Fruit fly (Drosophila melanogaster) whole organism, pupa: ENCODE data around the gene CG7115.

Experiments
- CG10348 ChIP-seq: fragments of 200-800 bp; sonication (Bioruptor generic); IDR thresholded peaks from 2 replicates; pipeline ENCODE4 v1.3.6; 2022; ENCODE audit warnings: missing biosample characterization, missing genetic modification characterization
- CG12605 ChIP-seq: fragments of 200-800 bp; sonication (Bioruptor generic); IDR thresholded peaks from 2 replicates; pipeline ENCODE4 v1.3.6; 2022; ENCODE audit warnings: missing biosample characterization, missing genetic modification characterization
- CG13204 ChIP-seq: fragments of 200-800 bp; sonication (Bioruptor generic); optimal IDR thresholded peaks from 2 replicates; lab custom pipeline; 2018; ENCODE audit warnings: missing biosample characterization, mild to moderate bottlenecking, missing genetic modification characterization, moderate library complexity
- CG14655 ChIP-seq: fragments of 200-800 bp; sonication (Bioruptor generic); optimal IDR thresholded peaks from 3 replicates; lab custom pipeline; 2017; ENCODE audit warnings: mild to moderate bottlenecking, missing biosample characterization, missing genetic modification reagents, missing genetic modification characterization
- CG15710 ChIP-seq: fragments of 200-800 bp; sonication (Bioruptor generic); optimal IDR thresholded peaks from 2 replicates; lab custom pipeline; 2018; ENCODE audit warnings: missing biosample characterization, mild to moderate bottlenecking, missing genetic modification characterization, moderate library complexity
- CG17806 ChIP-seq: fragments of 200-800 bp; sonication (Bioruptor generic); optimal IDR thresholded peaks from 2 replicates; lab custom pipeline; 2018; ENCODE audit warnings: missing biosample characterization, mild to moderate bottlenecking, missing genetic modification characterization, moderate library complexity
- CG32121 ChIP-seq: fragments of 200-800 bp; sonication (Bioruptor generic); IDR thresholded peaks from 2 replicates; pipeline ENCODE4 v1.3.6; 2022; ENCODE audit warnings: missing biosample characterization, missing genetic modification characterization
- CG34367 ChIP-seq: fragments of 200-800 bp; sonication (Bioruptor generic); optimal IDR thresholded peaks from 2 replicates; lab custom pipeline; 2018; ENCODE audit warnings: missing biosample characterization, mild to moderate bottlenecking, missing genetic modification characterization
- CG4496 ChIP-seq: fragments of 200-800 bp; sonication (Bioruptor generic); IDR thresholded peaks from 3 replicates; pipeline ENCODE4 v1.3.6; 2022; ENCODE audit warnings: missing biosample characterization, missing genetic modification characterization
- CG8159 ChIP-seq: fragments of 200-800 bp; sonication (Bioruptor generic); optimal IDR thresholded peaks from 3 replicates; lab custom pipeline; 2018; ENCODE audit warnings: missing biosample characterization, mild to moderate bottlenecking, missing genetic modification characterization, moderate library complexity
- CG8301 ChIP-seq: fragments of 200-800 bp; sonication (Bioruptor generic); optimal IDR thresholded peaks from 2 replicates; lab custom pipeline; 2018; ENCODE audit warnings: missing biosample characterization, mild to moderate bottlenecking, missing genetic modification characterization
- CG9948 ChIP-seq: fragments of 200-800 bp; sonication (Bioruptor generic); optimal IDR thresholded peaks from 2 replicates; lab custom pipeline; 2018; ENCODE audit warnings: missing biosample characterization, mild to moderate bottlenecking, missing genetic modification characterization, moderate library complexity
- D1 ChIP-seq: fragments of 200-800 bp; sonication (Bioruptor generic); optimal IDR thresholded peaks from 2 replicates; lab custom pipeline; 2018; ENCODE audit warnings: missing biosample characterization, mild to moderate bottlenecking, missing genetic modification characterization, moderate library complexity
- EcR ChIP-seq: fragments of 200-800 bp; sonication (Bioruptor generic); optimal IDR thresholded peaks from 3 replicates; lab custom pipeline; 2019; ENCODE audit warnings: missing biosample characterization, missing genetic modification characterization, mild to moderate bottlenecking, moderate library complexity, missing genetic modification reagents
- Ets98B ChIP-seq: fragments of 200-800 bp; sonication (Bioruptor generic); IDR thresholded peaks from 2 replicates; pipeline ENCODE4 v1.3.6; 2022; ENCODE audit warnings: missing biosample characterization, missing genetic modification characterization
- Pif1A ChIP-seq: fragments of 200-800 bp; sonication (Bioruptor generic); optimal IDR thresholded peaks from 3 replicates; lab custom pipeline; 2016; ENCODE audit warnings: missing biosample characterization, missing genetic modification characterization
- Pif1B ChIP-seq: fragments of 200-800 bp; sonication (Bioruptor generic); optimal IDR thresholded peaks from 3 replicates; lab custom pipeline; 2016; ENCODE audit warnings: missing biosample characterization, missing genetic modification characterization
- Snoo ChIP-seq: fragments of 200-800 bp; sonication (Bioruptor generic); optimal IDR thresholded peaks from 3 replicates; lab custom pipeline; 2017; ENCODE audit warnings: missing biosample characterization, mild to moderate bottlenecking, missing genetic modification characterization, inconsistent platforms
- fd96Ca ChIP-seq: fragments of 200-800 bp; sonication (Bioruptor generic); IDR thresholded peaks from 3 replicates; pipeline ENCODE4 v1.3.6; 2022; ENCODE audit warnings: missing biosample characterization, missing genetic modification characterization
- gl ChIP-seq: fragments of 200-800 bp; sonication (Bioruptor generic); optimal IDR thresholded peaks from 2 replicates; lab custom pipeline; 2018; ENCODE audit warnings: missing biosample characterization, mild to moderate bottlenecking, missing genetic modification characterization
- rn ChIP-seq: fragments of 200-800 bp; sonication (Bioruptor generic); IDR thresholded peaks from 2 replicates; pipeline ENCODE4 v1.3.6; 2022; ENCODE audit warnings: missing biosample characterization, missing genetic modification characterization

Gene CG7115

DNA sequence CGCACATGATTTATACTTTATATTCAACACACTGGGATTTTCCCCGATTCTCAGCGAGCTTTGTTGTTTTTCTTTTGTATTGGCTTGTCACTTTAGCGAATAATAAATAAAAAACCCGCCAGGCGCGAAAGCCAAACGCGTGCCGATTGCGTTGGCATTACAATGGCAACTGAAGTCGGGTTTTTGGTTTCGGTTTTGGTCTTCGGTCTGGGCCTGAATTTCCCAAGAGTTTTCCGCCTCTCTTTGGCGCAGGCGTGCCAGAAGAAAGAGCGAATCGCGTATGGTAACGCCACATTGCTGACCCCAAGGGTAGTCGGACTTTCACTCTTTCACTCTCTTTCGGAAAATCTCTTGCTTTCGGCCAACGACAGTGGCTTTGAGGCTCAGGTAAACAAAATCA, 34.2 kb downstream of the CG7115 start, which contains the start of gene CG14535:
TSS of gene CG14535 (minus strand) at position 368 of the 400 bp plus-strand sequence.
- TF ChIP-seq Pif1B (GFP tag; lab: Kevin White, UChicago) (no peak), gl (tag; lab: Kevin White, UChicago) (no peak), D1 (no peak), fd96Ca (GFP tag; lab: Robert Waterston, UW) (no peak), CG32121 (GFP tag; lab: Robert Waterston, UW) (no peak), CG10348 (GFP tag; lab: Robert Waterston, UW) (no peak), CG34367 (tag; lab: Kevin White, UChicago) (no peak), CG4496 (GFP tag; lab: Robert Waterston, UW) (0 out of 3 replicates have a peak, but pooled peaks have one; percentile 19), CG8159 (tag; lab: Kevin White, UChicago) (no peak), Ets98B (GFP tag; lab: Robert Waterston, UW) (peak; percentile 68), rn (no peak), EcR (GFP tag; lab: Kevin White, UChicago) (no peak), CG8301 (tag; lab: Kevin White, UChicago) (no peak), Snoo (tag; lab: Kevin White, UChicago) (no peak), CG15710 (tag; lab: Kevin White, UChicago) (no peak), CG9948 (tag; lab: Kevin White, UChicago) (no peak), CG17806 (tag; lab: Kevin White, UChicago) (no peak), Pif1A (GFP tag; lab: Kevin White, UChicago) (no peak), CG14655 (no peak), CG13204 (GFP tag; lab: Kevin White, UChicago) (no peak), CG12605 (GFP tag; lab: Robert Waterston, UW) (0 out of 2 replicates have a peak, but pooled peaks have one; percentile 12)

DNA sequence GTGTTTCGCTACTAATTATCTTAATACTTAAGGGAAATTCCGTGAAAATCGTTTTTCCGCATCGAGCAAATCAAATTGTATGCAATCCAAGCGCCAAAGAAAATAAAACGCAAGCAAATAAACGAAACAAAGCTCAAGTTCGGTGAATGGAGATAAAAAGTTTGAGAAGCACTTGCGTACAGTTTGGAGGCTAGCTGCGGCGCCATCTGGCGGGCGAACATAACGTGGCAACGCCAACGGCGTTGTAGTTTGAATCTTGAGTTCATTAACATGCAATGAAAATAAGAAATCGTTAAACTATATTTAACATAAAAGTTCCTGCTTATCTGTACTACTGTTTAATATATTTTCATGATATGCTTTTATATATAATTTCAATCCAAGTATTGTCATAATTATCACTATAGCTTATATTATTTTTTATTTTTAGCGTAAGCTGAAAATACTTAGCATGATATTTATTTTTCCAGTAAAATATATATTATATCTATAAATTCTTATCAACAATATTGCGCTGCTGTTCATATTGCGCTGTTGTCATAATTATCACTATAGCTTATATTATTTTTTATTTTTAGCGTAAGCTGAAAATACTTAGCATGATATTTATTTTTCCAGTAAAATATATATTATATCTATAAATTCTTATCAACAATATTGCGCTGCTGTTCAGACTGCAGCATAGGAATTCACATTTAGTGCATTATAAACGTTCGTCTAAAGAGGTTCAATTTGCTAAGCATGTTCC, 35.6 kb downstream of the CG7115 start, which contains the start of gene lectin-28C:
TSS of gene lectin-28C (plus strand) at position 698 of the 748 bp plus-strand sequence.
- TF ChIP-seq EcR (GFP tag; lab: Kevin White, UChicago) (peak; percentile 92), CG8159 (tag; lab: Kevin White, UChicago) (peak; percentile 20), CG4496 (GFP tag; lab: Robert Waterston, UW) (peak; percentile 65)

DNA sequence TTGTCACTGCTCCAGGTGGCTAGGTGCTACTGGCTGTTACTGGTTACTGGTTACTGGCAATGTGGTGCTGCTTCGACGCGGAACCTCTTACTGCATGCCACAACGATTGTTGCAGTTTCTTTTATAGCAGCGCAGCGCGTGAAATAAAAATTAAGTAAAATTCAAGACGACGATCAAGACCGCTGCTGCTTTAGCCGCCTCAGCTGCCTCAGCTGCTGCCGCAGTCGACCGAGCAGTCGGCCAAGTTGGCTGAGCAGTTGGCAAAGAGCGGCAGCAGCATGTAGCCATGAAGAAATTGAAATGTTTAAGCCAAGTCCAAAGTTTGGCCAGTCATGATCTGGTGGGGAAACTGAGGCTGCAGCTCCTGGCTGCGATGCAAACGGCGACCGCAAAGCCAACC, 39.8 kb downstream of the CG7115 start, which contains the start of gene TwdlE:
TSS of gene TwdlE (minus strand) at position 101 of the 400 bp plus-strand sequence.
- TF ChIP-seq Pif1A (GFP tag; lab: Kevin White, UChicago) (no peak), CG12605 (GFP tag; lab: Robert Waterston, UW) (no peak), Pif1B (GFP tag; lab: Kevin White, UChicago) (no peak), rn (no peak), CG10348 (GFP tag; lab: Robert Waterston, UW) (no peak)

DNA sequence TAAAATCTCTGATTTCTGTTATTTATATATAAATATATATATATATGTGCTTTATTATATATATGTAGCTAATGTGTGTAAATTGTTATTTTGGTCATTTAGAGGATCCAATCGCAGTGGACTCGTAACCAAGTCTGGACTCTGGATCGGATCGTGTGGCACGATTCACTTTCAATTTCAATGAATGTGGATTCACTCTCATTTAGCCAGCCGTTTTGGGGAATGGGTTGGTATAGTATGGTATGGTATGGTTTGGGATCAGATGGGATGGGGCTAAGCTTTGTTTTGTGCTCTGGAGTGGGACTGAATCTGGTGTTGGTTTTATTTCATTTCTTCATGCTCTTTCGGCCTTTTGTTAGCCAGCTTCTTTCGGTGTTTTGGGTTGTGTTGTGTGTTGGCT, 40.8 kb downstream of the CG7115 start:
- TF ChIP-seq CG12605 (GFP tag; lab: Robert Waterston, UW), result no peak
- TF ChIP-seq CG14655, result no peak
- TF ChIP-seq rn, result no peak
- TF ChIP-seq CG8159 (tag; lab: Kevin White, UChicago), result no peak
- TF ChIP-seq Pif1B (GFP tag; lab: Kevin White, UChicago), result no peak
- TF ChIP-seq gl (tag; lab: Kevin White, UChicago), result no peak
- no peak for TF ChIP-seq Ets98B (GFP tag; lab: Robert Waterston, UW)
- no peak for TF ChIP-seq CG9948 (tag; lab: Kevin White, UChicago)
- TF ChIP-seq D1, result no peak
- TF ChIP-seq CG17806 (tag; lab: Kevin White, UChicago), result no peak
- TF ChIP-seq, all 21 proteins: peak for 0

DNA sequence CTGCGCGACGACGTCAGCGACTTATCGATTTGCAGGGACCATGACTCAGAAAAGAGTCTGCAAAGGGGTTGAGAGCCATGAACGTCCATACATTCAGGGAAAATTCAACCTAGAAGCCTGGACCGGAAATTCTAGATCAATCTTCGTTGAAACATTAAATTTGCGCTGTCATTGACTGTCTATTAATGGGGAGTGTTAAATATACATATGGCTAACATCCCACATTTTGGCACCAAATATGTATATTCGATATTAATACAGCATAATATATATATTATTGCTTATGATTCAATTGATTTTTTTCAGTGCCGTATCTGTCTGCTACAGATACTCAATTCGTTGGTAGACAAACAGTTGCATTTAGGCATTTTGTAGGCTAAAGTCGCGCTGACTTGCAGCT, 47.7 kb downstream of the CG7115 start:
- TF ChIP-seq CG34367 (tag; lab: Kevin White, UChicago) (peak; percentile 37), CG10348 (GFP tag; lab: Robert Waterston, UW) (no peak), EcR (GFP tag; lab: Kevin White, UChicago) (no peak), CG8301 (tag; lab: Kevin White, UChicago) (peak; percentile 21), CG14655 (peak; percentile 35), gl (tag; lab: Kevin White, UChicago) (no peak), Pif1B (GFP tag; lab: Kevin White, UChicago) (no peak), Pif1A (GFP tag; lab: Kevin White, UChicago) (peak; percentile 17), CG4496 (GFP tag; lab: Robert Waterston, UW) (0 out of 3 replicates have a peak, but pooled peaks have one; percentile 50), rn (no peak), CG9948 (tag; lab: Kevin White, UChicago) (peak; percentile 63), fd96Ca (GFP tag; lab: Robert Waterston, UW) (no peak; the same call in 2 of the 3 replicates), CG32121 (GFP tag; lab: Robert Waterston, UW) (no peak), CG12605 (GFP tag; lab: Robert Waterston, UW) (no peak), CG17806 (tag; lab: Kevin White, UChicago) (peak; percentile 64), CG15710 (tag; lab: Kevin White, UChicago) (peak; percentile 8), CG8159 (tag; lab: Kevin White, UChicago) (peak; percentile 58), CG13204 (GFP tag; lab: Kevin White, UChicago) (no peak), Ets98B (GFP tag; lab: Robert Waterston, UW) (no peak), Snoo (tag; lab: Kevin White, UChicago) (no peak), D1 (no peak)
